Fruit fly (Drosophila melanogaster): ENCODE data around the gene CG6576.

CG6576 gene

DNA sequence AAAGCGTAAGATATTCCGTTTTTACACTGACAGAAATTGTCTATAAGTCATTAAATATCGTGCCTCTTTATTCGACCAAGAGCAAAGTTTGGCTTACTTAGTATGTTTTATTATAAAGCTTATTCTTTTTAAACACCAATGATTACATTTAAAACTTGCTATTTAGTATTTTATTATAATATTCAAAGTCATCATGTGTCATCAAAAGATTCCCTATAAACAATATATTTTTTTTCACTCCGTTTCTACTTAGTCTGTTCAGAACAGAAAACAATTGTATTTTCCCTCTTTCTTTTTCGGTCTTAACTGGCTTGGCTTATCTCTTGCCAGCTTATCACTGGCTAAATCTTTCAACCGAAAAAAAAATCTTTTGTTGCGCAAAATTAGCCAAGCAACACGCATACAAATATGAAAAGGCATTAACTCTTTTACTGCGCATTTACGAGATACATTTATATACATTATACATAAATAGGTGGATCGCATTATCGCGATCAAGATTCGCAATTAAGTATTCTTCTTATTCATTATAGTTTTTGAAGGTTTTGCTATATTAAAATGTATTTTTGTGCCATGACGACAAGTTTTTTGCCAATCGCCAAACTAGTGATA lies 21.6 kb downstream of the CG6576 start (continued):
- peak; percentile 7 for TF ChIP-seq OdsH (GFP tag; optimal IDR thresholded peaks at IDR 0.05)
- no peak for TF ChIP-seq lz (GFP tag; optimal IDR thresholded peaks at IDR 0.05)
- no peak for TF ChIP-seq Eip75B (GFP tag; optimal IDR thresholded peaks at IDR 0.05)
- TF ChIP-seq acj6 (GFP tag; optimal IDR thresholded peaks at IDR 0.05) = no peak
- peak; percentile 8 for TF ChIP-seq CG8632 (GFP tag; optimal IDR thresholded peaks at IDR 0.05)
- no peak for TF ChIP-seq CG3919 (GFP tag; optimal IDR thresholded peaks at IDR 0.05)
- TF ChIP-seq svp (GFP tag) = peak; percentile 75
- no peak for TF ChIP-seq net (GFP tag; optimal IDR thresholded peaks at IDR 0.05)

dm6 chr3L:8780723-8781296 lies 25.0 kb downstream of the CG6576 start:
- TF ChIP-seq Gug (GFP tag; IDR thresholded peaks at IDR 0.05) = no peak
- peak; percentile 58 for TF ChIP-seq fkh (GFP tag; optimal IDR thresholded peaks at IDR 0.05)

- TF ChIP-seq CG16779 (tag; optimal IDR thresholded peaks at IDR 0.05) (no peak), CG6163 (GFP tag; IDR thresholded peaks at IDR 0.05) (peak; percentile 35; the same call in 1 of the 3 replicates), CG1621 (tag; optimal IDR thresholded peaks at IDR 0.05) (no peak), fkh (GFP tag; optimal IDR thresholded peaks at IDR 0.05) (no peak), dac (GFP tag; optimal IDR thresholded peaks at IDR 0.05) (peak; percentile 73), CG8319 (GFP tag; optimal IDR thresholded peaks at IDR 0.05) (no peak), CG34406 (GFP tag; optimal IDR thresholded peaks at IDR 0.05) (peak; percentile 31), CG8119 (GFP tag; IDR thresholded peaks at IDR 0.05) (peak; percentile 73), CG7368 (GFP tag; optimal IDR thresholded peaks at IDR 0.05) (no peak), Eip78C (GFP tag) (peak; percentile 89), Ets96B (tag; optimal IDR thresholded peaks at IDR 0.05) (no peak), Smox (GFP tag; optimal IDR thresholded peaks at IDR 0.05) (no peak), Ets21C (GFP tag; optimal IDR thresholded peaks at IDR 0.05) (no peak), CG10669 (GFP tag; optimal IDR thresholded peaks at IDR 0.05) (peak; percentile 15), Lpt (GFP tag; optimal IDR thresholded peaks at IDR 0.05) (peak; percentile 63), CG6792 (GFP tag; optimal IDR thresholded peaks at IDR 0.05) (peak; percentile 34), topi (GFP tag; optimal IDR thresholded peaks at IDR 0.05) (peak; percentile 32), CG32006 (GFP tag; optimal IDR thresholded peaks at IDR 0.05) (peak; percentile 93), cyc (GFP tag; optimal IDR thresholded peaks at IDR 0.05) (peak; percentile 25), spab (GFP tag; optimal IDR thresholded peaks at IDR 0.05) (no peak), Sox102F (GFP tag; optimal IDR thresholded peaks at IDR 0.05) (no peak), Hr4 (GFP tag; optimal IDR thresholded peaks at IDR 0.05) (peak; percentile 87), eg (GFP tag; IDR thresholded peaks at IDR 0.05) (peak; percentile 54; the same call in 2 of the 3 replicates), Hr39 (GFP tag; optimal IDR thresholded peaks at IDR 0.05) (peak; percentile 47), CG8632 (GFP tag; optimal IDR thresholded peaks at IDR 0.05) (peak; percentile 35), acj6 (GFP tag; optimal IDR thresholded peaks at IDR 0.05) (peak; percentile 15), CG15336 (GFP tag; IDR thresholded peaks at IDR 0.05) (peak; percentile 73), CG9139 (GFP tag; optimal IDR thresholded peaks at IDR 0.05) (no peak), svp (GFP tag) (peak; percentile 6), CG31627 (GFP tag; optimal IDR thresholded peaks at IDR 0.05) (peak; percentile 14), CG6276 (GFP tag; optimal IDR thresholded peaks at IDR 0.05) (peak; percentile 67), Hr38 (GFP tag; optimal IDR thresholded peaks at IDR 0.05) (no peak), Blimp-1 (GFP tag; optimal IDR thresholded peaks at IDR 0.05) (no peak), CG11902 (GFP tag; optimal IDR thresholded peaks at IDR 0.05) (peak; percentile 0), esn (GFP tag; optimal IDR thresholded peaks at IDR 0.05) (peak; percentile 56), CG10631 (GFP tag; optimal IDR thresholded peaks at IDR 0.05) (peak; percentile 29), Eip75B (GFP tag; optimal IDR thresholded peaks at IDR 0.05) (peak; percentile 3), net (GFP tag; optimal IDR thresholded peaks at IDR 0.05) (peak; percentile 17), CG6854 (GFP tag; optimal IDR thresholded peaks at IDR 0.05) (no peak), salr (GFP tag; optimal IDR thresholded peaks at IDR 0.05) (peak in 1 of 2 experiments; percentile 72), CG3919 (GFP tag; optimal IDR thresholded peaks at IDR 0.05) (peak; percentile 66), Sox14 (GFP tag; optimal IDR thresholded peaks at IDR 0.05) (peak; percentile 61), CG4318 (GFP tag; optimal IDR thresholded peaks at IDR 0.05) (peak; percentile 87)
Observed at dm6 chr3L:8781993-8782392, 26.2 kb downstream of the CG6576 start.
